Fruit fly (Drosophila melanogaster): Measurements from ENCODE around the gene Piezo.

Piezo gene

DNA sequence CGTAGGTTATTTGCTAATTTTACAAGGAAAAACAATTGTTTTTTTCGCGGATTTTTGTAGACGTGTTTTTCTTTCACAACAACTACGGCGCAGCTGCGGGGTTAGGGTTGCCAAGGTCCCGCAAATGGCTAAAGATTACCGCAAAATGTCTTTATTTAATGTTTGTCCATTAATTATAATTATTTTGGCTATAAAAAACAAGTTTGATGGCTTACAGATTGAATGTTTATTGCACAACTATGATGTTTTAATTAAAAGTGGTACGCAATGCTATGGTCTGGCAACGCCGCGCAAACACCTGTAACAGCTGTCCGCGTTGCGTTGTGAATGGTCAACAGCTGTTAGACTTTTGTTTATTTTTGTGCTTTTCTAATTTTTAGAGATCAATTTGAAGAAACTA, 6.2 kb upstream of the Piezo start:
- peak; percentile 65 for TF ChIP-seq CG17801 (GFP tag; optimal IDR thresholded peaks at IDR 0.05; ENCODE audit: partially characterized antibody)

DNA sequence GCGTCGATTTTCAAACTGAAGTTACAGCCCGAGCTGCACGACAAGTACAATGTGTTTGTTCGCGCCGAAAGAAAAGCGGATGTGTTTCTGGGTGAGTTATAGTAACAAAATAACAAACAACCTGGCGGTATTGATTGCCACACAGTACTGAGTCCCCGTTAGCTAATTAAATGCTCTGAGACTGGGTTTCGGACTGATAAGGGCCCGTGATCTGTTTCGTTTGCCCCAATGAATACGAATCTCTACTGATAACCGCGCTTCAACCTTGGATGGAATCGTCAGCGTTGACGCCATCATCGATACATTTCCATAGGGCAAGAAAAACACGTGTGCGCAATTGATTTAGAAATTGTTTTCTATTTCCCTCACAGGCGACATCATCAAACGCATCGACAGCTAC, 5.7 kb upstream of the Piezo start:
- TF ChIP-seq CG17801 (GFP tag; optimal IDR thresholded peaks at IDR 0.05; ENCODE audit: partially characterized antibody), result no peak

dm6 chr2L:8159498-8159897, 3.4 kb upstream of the Piezo start, which contains the start of the genes PAPLA1 and Rbsn-5:
Gene PAPLA1 (minus strand): TSS chr2L:8159638.
Gene Rbsn-5 (plus strand): TSS chr2L:8159832.
- peak; percentile 92 for TF ChIP-seq CG17801 (GFP tag; optimal IDR thresholded peaks at IDR 0.05; ENCODE audit: partially characterized antibody)

dm6 chr2L:8161994-8162306, 923 bp upstream of the Piezo start:
- no peak for TF ChIP-seq CG17801 (GFP tag; optimal IDR thresholded peaks at IDR 0.05; ENCODE audit: partially characterized antibody)

- TF ChIP-seq CG17801 (GFP tag; optimal IDR thresholded peaks at IDR 0.05; ENCODE audit: partially characterized antibody), result peak; percentile 99
These were observed 407 bp upstream of the Piezo start, which contains the start of gene Acbp1 for dm6 chr2L:8162307-8163024. Gene Acbp1 (minus strand): TSS chr2L:8162452.

dm6 chr2L:8163588-8164166, 804 bp downstream of the Piezo start:
- TF ChIP-seq CG17801 (GFP tag; optimal IDR thresholded peaks at IDR 0.05; ENCODE audit: partially characterized antibody), result peak; percentile 11

- no peak for TF ChIP-seq CG17801 (GFP tag; optimal IDR thresholded peaks at IDR 0.05; ENCODE audit: partially characterized antibody)
These were observed 1.3 kb downstream of the Piezo start for dm6 chr2L:8164219-8164618.

DNA sequence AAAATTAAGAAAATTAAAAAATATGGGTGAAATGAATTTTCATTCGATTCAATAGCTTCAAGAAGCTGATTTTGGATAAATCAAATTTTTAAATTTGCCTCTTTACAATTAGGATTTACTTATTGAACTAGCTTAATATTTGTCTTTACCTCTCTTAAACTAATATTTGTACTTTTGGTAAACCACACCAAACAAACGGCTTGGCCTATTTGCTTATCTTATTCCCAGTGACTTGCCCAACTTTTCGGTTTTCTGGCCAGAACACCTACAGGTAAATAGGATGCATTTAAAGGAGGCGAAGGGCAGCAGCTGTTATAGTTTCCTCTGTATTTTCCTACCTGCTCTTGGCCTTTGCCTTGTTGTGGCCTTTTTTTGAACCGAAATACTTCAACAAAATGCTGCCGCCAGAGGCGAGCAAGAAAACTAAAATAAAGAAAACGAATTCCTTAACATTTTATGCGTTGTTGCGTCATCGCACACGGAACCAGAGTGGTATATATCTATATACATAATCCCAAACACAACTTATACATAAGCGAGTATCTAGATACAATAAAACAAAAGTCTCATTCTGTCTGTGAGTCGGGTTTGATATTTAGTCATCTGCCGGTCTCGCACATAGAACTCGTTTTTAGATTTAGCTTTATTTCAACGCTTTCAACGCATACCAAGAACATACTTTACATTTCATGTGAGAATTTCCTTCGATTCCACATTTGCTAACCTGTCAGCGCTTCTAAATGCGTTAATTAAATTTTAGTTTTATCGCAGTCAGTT, 3.1 kb downstream of the Piezo start:
- TF ChIP-seq CG17801 (GFP tag; optimal IDR thresholded peaks at IDR 0.05; ENCODE audit: partially characterized antibody), result no peak

DNA sequence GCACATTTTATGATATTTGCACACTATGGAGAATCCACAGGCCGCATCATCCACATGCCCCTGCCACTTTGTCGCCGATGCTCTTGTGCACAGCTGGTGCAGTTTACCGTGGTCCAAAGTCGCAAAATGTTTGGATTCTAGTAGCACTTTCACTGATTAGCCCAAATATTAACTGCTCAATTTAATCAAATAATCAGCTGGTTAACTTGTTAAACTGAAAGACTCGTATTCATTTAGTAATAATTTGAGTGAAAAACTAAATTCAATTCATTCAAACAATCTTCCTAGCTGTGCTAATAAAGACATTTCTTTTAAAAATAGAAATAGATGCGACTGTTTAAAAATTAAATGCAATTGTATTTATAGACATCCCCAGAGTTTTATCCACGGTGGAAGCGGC, 5.2 kb downstream of the Piezo start:
- TF ChIP-seq CG17801 (GFP tag; optimal IDR thresholded peaks at IDR 0.05; ENCODE audit: partially characterized antibody), result no peak

DNA sequence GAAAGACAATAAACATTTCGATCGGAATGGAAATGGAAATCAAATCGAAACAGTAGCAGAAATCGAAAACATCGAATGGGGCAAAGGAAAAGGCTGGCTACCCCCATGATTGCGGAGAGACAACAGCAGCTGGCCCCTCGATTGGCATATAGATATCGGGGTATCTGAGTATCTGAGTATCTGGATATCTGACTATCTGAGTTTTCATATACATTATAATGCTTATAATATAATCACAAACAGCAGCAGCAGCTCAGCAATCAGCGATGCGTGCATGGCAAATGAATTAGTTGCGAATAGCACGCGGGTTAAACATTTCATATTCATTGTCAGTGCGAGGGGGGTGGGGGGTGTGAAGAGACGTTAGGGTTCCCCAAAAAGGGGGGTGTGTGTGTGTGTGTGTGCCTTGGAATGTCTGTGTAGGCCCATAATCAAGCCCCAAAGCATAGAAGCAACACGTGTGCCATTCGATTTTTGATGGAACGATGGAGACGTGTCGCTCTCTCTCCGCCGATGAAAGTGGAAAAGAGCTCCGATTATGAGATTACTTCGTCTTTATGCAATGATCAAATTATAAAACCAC, 7.8 kb downstream of the Piezo start:
- no peak for TF ChIP-seq CG17801 (GFP tag; optimal IDR thresholded peaks at IDR 0.05; ENCODE audit: partially characterized antibody)

DNA sequence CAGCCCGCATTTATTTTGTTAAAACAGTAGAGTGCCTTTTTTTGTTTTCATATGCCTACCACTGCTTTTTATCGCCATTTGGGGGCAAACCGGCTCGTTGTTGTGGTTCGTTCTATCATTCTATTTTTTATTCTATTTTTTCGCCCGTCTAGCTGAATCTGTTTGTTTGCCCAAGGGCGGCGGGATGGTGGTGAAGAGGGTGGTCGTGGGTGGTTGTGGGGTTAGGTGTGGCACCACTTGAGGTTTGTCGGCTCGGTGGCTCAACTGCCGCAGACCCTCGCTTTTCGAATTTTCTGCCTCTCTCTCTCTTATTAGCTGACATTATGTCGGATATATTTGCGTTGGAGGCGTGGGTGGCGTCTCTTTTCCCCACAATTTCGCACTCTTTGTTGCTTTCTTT, 8.7 kb downstream of the Piezo start:
- no peak for TF ChIP-seq CG17801 (GFP tag; optimal IDR thresholded peaks at IDR 0.05; ENCODE audit: partially characterized antibody)

- no peak for TF ChIP-seq CG17801 (GFP tag; optimal IDR thresholded peaks at IDR 0.05; ENCODE audit: partially characterized antibody)
These were observed 22.1 kb downstream of the Piezo start for dm6 chr2L:8185008-8185407.

- TF ChIP-seq CG17801 (GFP tag; optimal IDR thresholded peaks at IDR 0.05; ENCODE audit: partially characterized antibody), result no peak
These were observed 27.8 kb downstream of the Piezo start, which contains the start of gene CG34134 for dm6 chr2L:8190681-8191080. Gene CG34134 (minus strand): TSS chr2L:8190781.

dm6 chr2L:8195722-8196323, 33.0 kb downstream of the Piezo start:
- TF ChIP-seq CG17801 (GFP tag; optimal IDR thresholded peaks at IDR 0.05; ENCODE audit: partially characterized antibody), result no peak

Measured in ovary, adult (tissue).